Worm (Caenorhabditis elegans) whole organism, midembryonic: Measurements from ENCODE around the gene set-6.
"Not testable (repeated sequence)": the region's sequence is repeated elsewhere in the genome, so short reads cannot be mapped to it uniquely, and the experiment has no call there.

Experiments used
- T22C8.4 ChIP-seq: fragments of 200-800 bp; sonication (Bioruptor generic); IDR thresholded peaks from 2 replicates; pipeline ENCODE4 v1.3.6; 2022; ENCODE audit warnings: missing genetic modification characterization, missing compliant biosample characterization
- cog-1 ChIP-seq: sonication (generic microtip); optimal IDR thresholded peaks from 2 replicates; lab custom pipeline; 2016; ENCODE audit warnings: missing genetic modification characterization, missing compliant biosample characterization
- flt-1 ChIP-seq: fragments of 200-800 bp; sonication (Bioruptor generic); IDR thresholded peaks from 2 replicates; pipeline ENCODE4 v1.3.6; 2022; ENCODE audit warnings: missing genetic modification characterization, missing compliant biosample characterization
- klf-2 ChIP-seq: fragments of 200-800 bp; sonication (Bioruptor generic); conservative IDR thresholded peaks from 2 replicates; pipeline ENCODE4 v1.3.6; 2022; ENCODE audit warnings: missing genetic modification reagents, missing genetic modification characterization, missing compliant biosample characterization
- med-1 ChIP-seq: sonication (generic microtip); optimal IDR thresholded peaks from 2 replicates; lab custom pipeline; 2017; ENCODE audit warnings: missing genetic modification characterization, mild to moderate bottlenecking, missing compliant biosample characterization, antibody characterized with exemption, missing genetic modification reagents; ENCODE audit not compliant: insufficient read depth
- ref-1 ChIP-seq: fragments of 200-800 bp; sonication (Bioruptor generic); conservative IDR thresholded peaks from 2 replicates; pipeline ENCODE4 v1.3.6; 2022; ENCODE audit warnings: missing genetic modification reagents, missing genetic modification characterization, missing compliant biosample characterization
- tab-1 ChIP-seq: fragments of 200-800 bp; sonication (Bioruptor generic); IDR thresholded peaks from 2 replicates; pipeline ENCODE4 v1.3.6; 2022; ENCODE audit warnings: missing genetic modification characterization, missing compliant biosample characterization
- ztf-23 ChIP-seq: fragments of 200-800 bp; sonication (Bioruptor generic); IDR thresholded peaks from 2 replicates; pipeline ENCODE4 v1.3.6; 2022; ENCODE audit warnings: missing genetic modification reagents, missing genetic modification characterization, missing compliant biosample characterization
- ztf-29 ChIP-seq: fragments of 200-800 bp; sonication (Bioruptor generic); IDR thresholded peaks from 2 replicates; pipeline ENCODE4 v1.3.6; 2022; ENCODE audit warnings: missing genetic modification reagents, missing genetic modification characterization, missing compliant biosample characterization

set-6 gene

ce11 chrX:11963659-11964058, 10.8 kb downstream of the set-6 start:
- TF ChIP-seq cog-1 (tag; lab: Kevin White, UChicago) (no peak), ztf-29 (GFP tag; lab: Robert Waterston, UW) (no peak), tab-1 (no peak), T22C8.4 (GFP tag; lab: Robert Waterston, UW) (no peak), klf-2 (GFP tag; lab: Robert Waterston, UW) (no peak), ref-1 (GFP tag; lab: Robert Waterston, UW) (no peak), med-1 (GFP tag; lab: Kevin White, UChicago) (no peak), ztf-23 (GFP tag; lab: Robert Waterston, UW) (no peak), flt-1 (GFP tag; lab: Robert Waterston, UW) (no peak)

- no peak for TF ChIP-seq ref-1 (GFP tag; lab: Robert Waterston, UW)
- no peak for TF ChIP-seq cog-1 (tag; lab: Kevin White, UChicago)
- no peak for TF ChIP-seq flt-1 (GFP tag; lab: Robert Waterston, UW)
- no peak for TF ChIP-seq ztf-23 (GFP tag; lab: Robert Waterston, UW)
- TF ChIP-seq klf-2 (GFP tag; lab: Robert Waterston, UW): no peak
Observed at ce11 chrX:11962050-11962788, 12.3 kb downstream of the set-6 start.

ce11 chrX:11961103-11961502, 13.4 kb downstream of the set-6 start, which contains the start of gene C49F5.13:
Gene C49F5.13, plus strand, starts transcription at chrX:11961403.
- TF ChIP-seq flt-1 (GFP tag; lab: Robert Waterston, UW); cog-1 (tag; lab: Kevin White, UChicago); ztf-23 (GFP tag; lab: Robert Waterston, UW): not testable (repeated sequence)

- TF ChIP-seq tab-1: no peak
- no peak for TF ChIP-seq ztf-23 (GFP tag; lab: Robert Waterston, UW)
- no peak for TF ChIP-seq flt-1 (GFP tag; lab: Robert Waterston, UW)
- no peak for TF ChIP-seq T22C8.4 (GFP tag; lab: Robert Waterston, UW)
- TF ChIP-seq ztf-29 (GFP tag; lab: Robert Waterston, UW): no peak
- no peak for TF ChIP-seq cog-1 (tag; lab: Kevin White, UChicago)
- no peak for TF ChIP-seq klf-2 (GFP tag; lab: Robert Waterston, UW)
- no peak for TF ChIP-seq med-1 (GFP tag; lab: Kevin White, UChicago)
- no peak for TF ChIP-seq ref-1 (GFP tag; lab: Robert Waterston, UW)
Observed at ce11 chrX:11959838-11960237, 14.6 kb downstream of the set-6 start, which contains the start of gene C49F5.8. Gene C49F5.8, plus strand, starts transcription at chrX:11960138.

- no peak for TF ChIP-seq tab-1
- TF ChIP-seq T22C8.4 (GFP tag; lab: Robert Waterston, UW): no peak
Observed at ce11 chrX:11957246-11957645, 17.2 kb downstream of the set-6 start, which contains the start of gene T08D10.5. Gene T08D10.5, plus strand, starts transcription at chrX:11957546.

- TF ChIP-seq klf-2 (GFP tag; lab: Robert Waterston, UW) (no peak), ztf-23 (GFP tag; lab: Robert Waterston, UW) (no peak)
Observed at ce11 chrX:11955125-11955524, 19.4 kb downstream of the set-6 start, which contains the start of gene T08D10.3. Gene T08D10.3, plus strand, starts transcription at chrX:11955425.

- no peak for TF ChIP-seq ztf-29 (GFP tag; lab: Robert Waterston, UW)
- no peak for TF ChIP-seq med-1 (GFP tag; lab: Kevin White, UChicago)
- TF ChIP-seq cog-1 (tag; lab: Kevin White, UChicago): no peak
- no peak for TF ChIP-seq flt-1 (GFP tag; lab: Robert Waterston, UW)
- TF ChIP-seq klf-2 (GFP tag; lab: Robert Waterston, UW): no peak
- TF ChIP-seq ztf-23 (GFP tag; lab: Robert Waterston, UW): no peak
- no peak for TF ChIP-seq ref-1 (GFP tag; lab: Robert Waterston, UW)
- no peak for TF ChIP-seq tab-1
- TF ChIP-seq T22C8.4 (GFP tag; lab: Robert Waterston, UW): no peak
Observed at ce11 chrX:11953229-11953628, 21.2 kb downstream of the set-6 start, which contains the start of gene T08D10.4. Gene T08D10.4, minus strand, starts transcription at chrX:11953329.

- TF ChIP-seq T22C8.4 (GFP tag; lab: Robert Waterston, UW): no peak
- TF ChIP-seq ztf-23 (GFP tag; lab: Robert Waterston, UW): no peak
- TF ChIP-seq klf-2 (GFP tag; lab: Robert Waterston, UW): no peak
- no peak for TF ChIP-seq med-1 (GFP tag; lab: Kevin White, UChicago)
- TF ChIP-seq flt-1 (GFP tag; lab: Robert Waterston, UW): no peak
- TF ChIP-seq tab-1: no peak
- TF ChIP-seq cog-1 (tag; lab: Kevin White, UChicago): no peak
- no peak for TF ChIP-seq ref-1 (GFP tag; lab: Robert Waterston, UW)
- no peak for TF ChIP-seq ztf-29 (GFP tag; lab: Robert Waterston, UW)
Observed at ce11 chrX:11952129-11952528, 22.4 kb downstream of the set-6 start.

ce11 chrX:11948184-11948894, 26.1 kb downstream of the set-6 start, which contains the start of gene lsd-1:
Gene lsd-1, plus strand, starts transcription at chrX:11948844.
- TF ChIP-seq ztf-23 (GFP tag; lab: Robert Waterston, UW): no peak
- TF ChIP-seq flt-1 (GFP tag; lab: Robert Waterston, UW): no peak
- no peak for TF ChIP-seq ref-1 (GFP tag; lab: Robert Waterston, UW)
- no peak for TF ChIP-seq cog-1 (tag; lab: Kevin White, UChicago)
- no peak for TF ChIP-seq med-1 (GFP tag; lab: Kevin White, UChicago)
- TF ChIP-seq klf-2 (GFP tag; lab: Robert Waterston, UW): no peak
- TF ChIP-seq ztf-29 (GFP tag; lab: Robert Waterston, UW): no peak
- TF ChIP-seq T22C8.4 (GFP tag; lab: Robert Waterston, UW): no peak
- no peak for TF ChIP-seq tab-1
